Worm (Caenorhabditis elegans) whole organism, late embryonic: ENCODE results near the gene srw-40.

ENCODE experiments used
- C08G9.2 ChIP-seq: sonication (generic microtip); optimal IDR thresholded peaks from 2 replicates; lab custom pipeline; 2016; ENCODE audit warnings: mild to moderate bottlenecking, missing genetic modification characterization, moderate library complexity, missing compliant biosample characterization
- C38D4.7 ChIP-seq: fragments of 200-800 bp; sonication (Bioruptor generic); optimal IDR thresholded peaks from 2 replicates; lab custom pipeline; 2018; ENCODE audit warnings: mild to moderate bottlenecking, missing genetic modification characterization, moderate library complexity, missing compliant biosample characterization
- F13H6.1 ChIP-seq: sonication (generic microtip); optimal IDR thresholded peaks from 2 replicates; lab custom pipeline; 2016; ENCODE audit warnings: missing genetic modification characterization, missing compliant biosample characterization
- T23F11.4 ChIP-seq: fragments of 200-800 bp; sonication (Bioruptor generic); optimal IDR thresholded peaks from 2 replicates; lab custom pipeline; 2018; ENCODE audit warnings: mild to moderate bottlenecking, missing genetic modification characterization, missing compliant biosample characterization
- Y22D7AL.16 ChIP-seq: sonication (generic microtip); optimal IDR thresholded peaks from 2 replicates; lab custom pipeline; 2016; ENCODE audit warnings: missing genetic modification characterization, missing compliant biosample characterization
- ahr-1 ChIP-seq: sonication (generic microtip); optimal IDR thresholded peaks from 2 replicates; lab custom pipeline; 2016; ENCODE audit warnings: missing genetic modification characterization, missing compliant biosample characterization
- ama-1 ChIP-seq: fragments of 150-350 bp; optimal IDR thresholded peaks from 2 replicates; lab custom pipeline; 2014
- ceh-14 ChIP-seq: sonication (generic microtip); optimal IDR thresholded peaks from 2 replicates; lab custom pipeline; 2016; ENCODE audit warnings: missing genotype, missing genetic modification characterization, missing compliant biosample characterization
- ceh-2 ChIP-seq: sonication (generic microtip); optimal IDR thresholded peaks from 2 replicates; lab custom pipeline; 2016; ENCODE audit warnings: missing genotype, missing genetic modification characterization, missing compliant biosample characterization
- ceh-22 ChIP-seq: sonication (generic microtip); optimal IDR thresholded peaks from 2 replicates; lab custom pipeline; 2017; ENCODE audit warnings: missing biosample characterization, missing genetic modification characterization
- ceh-24 ChIP-seq: sonication (generic microtip); optimal IDR thresholded peaks from 2 replicates; lab custom pipeline; 2016; ENCODE audit warnings: mild to moderate bottlenecking, missing genetic modification characterization, missing compliant biosample characterization
- ceh-45 ChIP-seq: fragments of 200-800 bp; sonication (Bioruptor generic); IDR thresholded peaks from 2 replicates; pipeline ENCODE4 v1.3.6; 2022; ENCODE audit warnings: missing genetic modification reagents, missing genetic modification characterization, missing compliant biosample characterization
- ceh-48 ChIP-seq: sonication (generic microtip); optimal IDR thresholded peaks from 2 replicates; lab custom pipeline; 2016; ENCODE audit warnings: missing genetic modification characterization, inconsistent platforms, missing compliant biosample characterization
- che-1 ChIP-seq: sonication (generic microtip); optimal IDR thresholded peaks from 2 replicates; lab custom pipeline; 2016; ENCODE audit warnings: mild to moderate bottlenecking, missing genetic modification characterization, missing compliant biosample characterization
- ets-4 ChIP-seq: sonication (generic microtip); optimal IDR thresholded peaks from 2 replicates; lab custom pipeline; 2016; ENCODE audit warnings: missing genetic modification characterization, missing compliant biosample characterization
- fax-1 ChIP-seq: sonication (generic microtip); optimal IDR thresholded peaks from 2 replicates; lab custom pipeline; 2016; ENCODE audit warnings: missing genotype, missing genetic modification characterization, missing compliant biosample characterization
- fkh-6 ChIP-seq: sonication (generic microtip); optimal IDR thresholded peaks from 2 replicates; lab custom pipeline; 2016; ENCODE audit warnings: missing genetic modification characterization, missing compliant biosample characterization
- gmeb-2 ChIP-seq: sonication (generic microtip); optimal IDR thresholded peaks from 2 replicates; lab custom pipeline; 2016; ENCODE audit warnings: missing genetic modification characterization, inconsistent platforms, missing compliant biosample characterization
- hlh-13 ChIP-seq: fragments of 200-800 bp; sonication (Bioruptor generic); optimal IDR thresholded peaks from 2 replicates; lab custom pipeline; 2018; ENCODE audit warnings: mild to moderate bottlenecking, missing genetic modification characterization, missing compliant biosample characterization
- hlh-30 ChIP-seq: sonication (generic microtip); optimal IDR thresholded peaks from 2 replicates; lab custom pipeline; 2017; ENCODE audit warnings: antibody characterized with exemption, missing genetic modification characterization, missing compliant biosample characterization; ENCODE audit not compliant: insufficient read depth
- hlh-6 ChIP-seq: sonication (generic microtip); optimal IDR thresholded peaks from 2 replicates; lab custom pipeline; 2016; ENCODE audit warnings: missing genotype, missing genetic modification characterization, missing compliant biosample characterization
- hlh-8 ChIP-seq: sonication (generic microtip); optimal IDR thresholded peaks from 2 replicates; lab custom pipeline; 2016; ENCODE audit warnings: missing genotype, missing genetic modification characterization, missing compliant biosample characterization
- lim-6 ChIP-seq: sonication (generic microtip); optimal IDR thresholded peaks from 2 replicates; lab custom pipeline; 2016; ENCODE audit warnings: missing genetic modification characterization, missing compliant biosample characterization
- lin-11 ChIP-seq: fragments of 200-800 bp; sonication (Bioruptor generic); optimal IDR thresholded peaks from 2 replicates; lab custom pipeline; 2018; ENCODE audit warnings: mild to moderate bottlenecking, missing genetic modification characterization, missing compliant biosample characterization
- madf-2 ChIP-seq: sonication (generic microtip); optimal IDR thresholded peaks from 2 replicates; lab custom pipeline; 2017; ENCODE audit warnings: missing genetic modification characterization, missing compliant biosample characterization
- nhr-11 ChIP-seq: fragments of 150-350 bp; optimal IDR thresholded peaks from 2 replicates; lab custom pipeline; 2014; ENCODE audit warnings: missing biosample characterization, missing genetic modification characterization
- nhr-232 ChIP-seq: sonication (generic microtip); optimal IDR thresholded peaks from 2 replicates; lab custom pipeline; 2016; ENCODE audit warnings: missing genetic modification characterization, missing compliant biosample characterization
- npax-4 ChIP-seq: sonication (generic microtip); optimal IDR thresholded peaks from 2 replicates; lab custom pipeline; 2016; ENCODE audit warnings: missing genetic modification characterization, missing compliant biosample characterization
- odd-2 ChIP-seq: sonication (generic microtip); optimal IDR thresholded peaks from 2 replicates; lab custom pipeline; 2017; ENCODE audit warnings: antibody characterized with exemption, mild to moderate bottlenecking, missing genetic modification characterization, missing compliant biosample characterization
- pat-9 ChIP-seq: fragments of 200-800 bp; sonication (Bioruptor generic); optimal IDR thresholded peaks from 2 replicates; lab custom pipeline; 2018; ENCODE audit warnings: mild to moderate bottlenecking, missing genetic modification characterization, moderate library complexity, missing compliant biosample characterization
- pax-1 ChIP-seq: fragments of 150-350 bp; optimal IDR thresholded peaks from 2 replicates; lab custom pipeline; 2014; ENCODE audit warnings: missing biosample characterization, missing genetic modification characterization
- pha-2 ChIP-seq: sonication (generic microtip); optimal IDR thresholded peaks from 2 replicates; lab custom pipeline; 2017; ENCODE audit warnings: mild to moderate bottlenecking, missing genetic modification characterization, missing compliant biosample characterization
- pha-4 ChIP-seq: fragments of 150-350 bp; optimal IDR thresholded peaks from 2 replicates; lab custom pipeline; 2018; ENCODE audit warnings: missing biosample characterization, missing genetic modification reagents, missing genetic modification characterization
- pqm-1 ChIP-seq: sonication (generic microtip); optimal IDR thresholded peaks from 2 replicates; lab custom pipeline; 2016; ENCODE audit warnings: missing genetic modification characterization, missing compliant biosample characterization
- ref-2 ChIP-seq: sonication (generic microtip); optimal IDR thresholded peaks from 2 replicates; lab custom pipeline; 2016; ENCODE audit warnings: missing genetic modification characterization, missing compliant biosample characterization
- sdc-2 ChIP-seq: sonication (generic microtip); optimal IDR thresholded peaks from 2 replicates; lab custom pipeline; 2016; ENCODE audit warnings: missing genotype, missing genetic modification characterization, missing compliant biosample characterization
- sox-2 ChIP-seq: fragments of 200-800 bp; sonication (Bioruptor generic); IDR thresholded peaks from 2 replicates; pipeline ENCODE4 v1.3.6; 2022; ENCODE audit warnings: missing genetic modification reagents, missing genetic modification characterization, missing compliant biosample characterization
- sox-4 ChIP-seq: sonication (generic microtip); optimal IDR thresholded peaks from 2 replicates; lab custom pipeline; 2017; ENCODE audit warnings: mild to moderate bottlenecking, missing genetic modification characterization, inconsistent platforms, missing compliant biosample characterization
- syd-9 ChIP-seq: sonication (generic microtip); optimal IDR thresholded peaks from 2 replicates; lab custom pipeline; 2016; ENCODE audit warnings: mild to moderate bottlenecking, missing genetic modification characterization, moderate library complexity, missing compliant biosample characterization
- tbx-7 ChIP-seq: sonication (generic microtip); optimal IDR thresholded peaks from 2 replicates; lab custom pipeline; 2016; ENCODE audit warnings: missing genotype, missing genetic modification characterization, missing compliant biosample characterization
- unc-3 ChIP-seq, 2 experiments: fragments of 200-800 bp in 1 of 2; sonication (Bioruptor generic) in 1 of 2; sonication (generic microtip) in 1 of 2; conservative IDR thresholded peaks in 1 of 2; optimal IDR thresholded peaks in 1 of 2; 2 replicates each; pipeline versions ENCODE4 v1.3.6 to Lab custom; 2016 to 2022; ENCODE audit warnings: missing compliant biosample characterization in 2 of 2, missing genetic modification characterization in 2 of 2, missing genetic modification reagents in 1 of 2
- unc-55 ChIP-seq: sonication (generic microtip); optimal IDR thresholded peaks from 2 replicates; lab custom pipeline; 2017; ENCODE audit warnings: missing biosample characterization, missing genetic modification reagents, missing genetic modification characterization

Gene srw-40

ce11 chrII:4299227-4299703 lies 16.6 kb downstream of the srw-40 start, which contains the start of gene sco-1 (continued):
- no peak for TF ChIP-seq nhr-232 (tag; lab: Kevin White, UChicago)
- TF ChIP-seq ceh-22 (tag; lab: Kevin White, UChicago) = no peak
- TF ChIP-seq npax-4 (tag; lab: Kevin White, UChicago) = no peak
- peak; percentile 83 for TF ChIP-seq ceh-2 (tag; lab: Kevin White, UChicago)
- peak; percentile 30 for TF ChIP-seq F13H6.1 (tag; lab: Kevin White, UChicago)
- peak; percentile 11 for TF ChIP-seq ceh-48 (tag; lab: Kevin White, UChicago)
- TF ChIP-seq hlh-13 (GFP tag; lab: Kevin White, UChicago) = no peak
- no peak for TF ChIP-seq madf-2
- TF ChIP-seq pqm-1 (tag; lab: Kevin White, UChicago) = peak; percentile 48
- TF ChIP-seq ceh-24 = no peak
- 0 out of 2 replicates have a peak, but pooled peaks have one; percentile 36 for TF ChIP-seq ceh-45 (GFP tag; lab: Robert Waterston, UW)
- TF ChIP-seq Y22D7AL.16 (tag; lab: Kevin White, UChicago) = no peak
- peak; percentile 88 for TF ChIP-seq C08G9.2 (tag; lab: Kevin White, UChicago)

- TF ChIP-seq pat-9 (tag; lab: Kevin White, UChicago) (no peak), odd-2 (tag; lab: Kevin White, UChicago) (no peak), ceh-2 (tag; lab: Kevin White, UChicago) (no peak), C08G9.2 (tag; lab: Kevin White, UChicago) (no peak), fkh-6 (tag; lab: Kevin White, UChicago) (no peak), ahr-1 (tag; lab: Kevin White, UChicago) (no peak), hlh-30 (no peak), pax-1 (tag; lab: Kevin White, UChicago) (no peak), pha-4 (tag; lab: Kevin White, UChicago) (no peak), hlh-13 (GFP tag; lab: Kevin White, UChicago) (no peak), C38D4.7 (no peak), Y22D7AL.16 (tag; lab: Kevin White, UChicago) (no peak), nhr-232 (tag; lab: Kevin White, UChicago) (no peak), che-1 (no peak), sox-2 (no peak)
Measured at ce11 chrII:4297259-4297658, 18.7 kb downstream of the srw-40 start.

- TF ChIP-seq sdc-2 (tag; lab: Kevin White, UChicago) (no peak), ceh-2 (tag; lab: Kevin White, UChicago) (no peak), lin-11 (no peak), tbx-7 (no peak), unc-55 (GFP tag; lab: Kevin White, UChicago) (no peak), ahr-1 (tag; lab: Kevin White, UChicago) (no peak), ama-1 (no peak), lim-6 (tag; lab: Kevin White, UChicago) (no peak), ets-4 (tag; lab: Kevin White, UChicago) (no peak), fax-1 (tag; lab: Kevin White, UChicago) (no peak), unc-3 (GFP tag; conservative IDR thresholded peaks at IDR 0.05; lab: Robert Waterston, UW) (no peak), unc-3 (tag; optimal IDR thresholded peaks at IDR 0.05; lab: Kevin White, UChicago) (no peak), ceh-14 (no peak), sox-4 (tag; lab: Kevin White, UChicago) (no peak), che-1 (no peak), fkh-6 (tag; lab: Kevin White, UChicago) (no peak), pax-1 (tag; lab: Kevin White, UChicago) (no peak), pha-2 (tag; lab: Kevin White, UChicago) (no peak), C38D4.7 (no peak)
Measured at ce11 chrII:4294801-4295200, 21.1 kb downstream of the srw-40 start, which contains the start of gene rml-4. Gene rml-4, plus strand, starts transcription at chrII:4295101.

ce11 chrII:4294189-4294588 lies 21.7 kb downstream of the srw-40 start:
- no peak for TF ChIP-seq sox-4 (tag; lab: Kevin White, UChicago)
- TF ChIP-seq gmeb-2 (tag; lab: Kevin White, UChicago) = no peak
- no peak for TF ChIP-seq ref-2 (tag; lab: Kevin White, UChicago)
- no peak for TF ChIP-seq ama-1
- no peak for TF ChIP-seq hlh-13 (GFP tag; lab: Kevin White, UChicago)
- TF ChIP-seq madf-2 = no peak
- TF ChIP-seq hlh-6 (tag; lab: Kevin White, UChicago) = no peak
- no peak for TF ChIP-seq ceh-22 (tag; lab: Kevin White, UChicago)
- no peak for TF ChIP-seq che-1
- TF ChIP-seq unc-55 (GFP tag; lab: Kevin White, UChicago) = no peak
- TF ChIP-seq ahr-1 (tag; lab: Kevin White, UChicago) = no peak
- no peak for TF ChIP-seq tbx-7
- TF ChIP-seq ceh-48 (tag; lab: Kevin White, UChicago) = no peak
- no peak for TF ChIP-seq lim-6 (tag; lab: Kevin White, UChicago)
- no peak for TF ChIP-seq hlh-8 (tag; lab: Kevin White, UChicago)
- no peak for TF ChIP-seq syd-9 (tag; lab: Kevin White, UChicago)
- no peak for TF ChIP-seq nhr-11 (tag; lab: Kevin White, UChicago)
- no peak for TF ChIP-seq T23F11.4 (GFP tag; lab: Kevin White, UChicago)
- no peak for TF ChIP-seq fkh-6 (tag; lab: Kevin White, UChicago)
